Worm (Caenorhabditis elegans): ENCODE measurements around the gene clec-251.

- TF ChIP-seq nhr-12 (tag; optimal IDR thresholded peaks at IDR 0.05) (no peak), zip-8 (tag; optimal IDR thresholded peaks at IDR 0.05) (no peak)
Measured at ce11 chrV:18750445-18750844, 3.7 kb upstream of the clec-251 start, which contains the start of the genes F11D11.21 and F11D11.12.

Data from whole organism, mixed stage, embryonic.